Fruit fly (Drosophila melanogaster): ENCODE measurements around the gene Cp16.

dm6 chr3L:8718602-8719001 is 13.1 kb upstream of the Cp16 start:
- TF ChIP-seq EcR (GFP tag; optimal IDR thresholded peaks at IDR 0.05) (no peak), CG8478 (optimal IDR thresholded peaks at IDR 0.05) (no peak), psq (optimal IDR thresholded peaks at IDR 0.05) (no peak)
